Fruit fly (Drosophila melanogaster): ENCODE data around the gene Ptp61F.

The Ptp61F gene

dm6 chr3L:1368201-1368617 is 106.8 kb downstream of the Ptp61F start:
- TF ChIP-seq ewg (GFP tag; optimal IDR thresholded peaks at IDR 0.05) (peak; percentile 40), mirr (GFP tag; optimal IDR thresholded peaks at IDR 0.05) (peak; percentile 31), lab (GFP tag; optimal IDR thresholded peaks at IDR 0.05) (peak; percentile 88), D19B (GFP tag; optimal IDR thresholded peaks at IDR 0.05) (peak; percentile 46), cg (GFP tag; optimal IDR thresholded peaks at IDR 0.05) (no peak), CG14965 (GFP tag; optimal IDR thresholded peaks at IDR 0.05; ENCODE audit: borderline replicate concordance) (peak; percentile 38), da (GFP tag; optimal IDR thresholded peaks at IDR 0.05) (peak; percentile 66), Lpt (GFP tag; optimal IDR thresholded peaks at IDR 0.05) (no peak), CG43689 (GFP tag; IDR thresholded peaks at IDR 0.05) (peak; percentile 53; the same call in 1 of the 2 replicates), kni (GFP tag; optimal IDR thresholded peaks at IDR 0.05) (no peak), p53 (GFP tag; optimal IDR thresholded peaks at IDR 0.05) (no peak), Meics (GFP tag; optimal IDR thresholded peaks at IDR 0.05) (peak; percentile 80), CG9797 (GFP tag; optimal IDR thresholded peaks at IDR 0.05) (no peak), CG10267 (tag; optimal IDR thresholded peaks at IDR 0.05) (peak; percentile 76), hbn (GFP tag; IDR thresholded peaks at IDR 0.05; ENCODE audit: partially characterized antibody) (no peak), CG14050 (GFP tag; IDR thresholded peaks at IDR 0.05) (peak; percentile 78), CG5180 (GFP tag; optimal IDR thresholded peaks at IDR 0.05) (peak; percentile 96), shn (GFP tag; optimal IDR thresholded peaks at IDR 0.05) (peak; percentile 48), NC2β (GFP tag; optimal IDR thresholded peaks at IDR 0.05) (peak; percentile 60), CG34422 (GFP tag; IDR thresholded peaks at IDR 0.05) (peak; percentile 84), cas (GFP tag; IDR thresholded peaks at IDR 0.05) (0 out of 2 replicates have a peak, but pooled peaks have one; percentile 10), B-H1 (GFP tag; IDR thresholded peaks at IDR 0.05) (peak; percentile 78), Xrp1 (GFP tag; IDR thresholded peaks at IDR 0.05) (peak; percentile 96), kah (GFP tag; optimal IDR thresholded peaks at IDR 0.05) (no peak), CG18619 (GFP tag; optimal IDR thresholded peaks at IDR 0.05) (peak; percentile 67), CG2199 (GFP tag; IDR thresholded peaks at IDR 0.05) (peak; percentile 70; the same call in 2 of the 3 replicates), CG7786 (GFP tag; optimal IDR thresholded peaks at IDR 0.05) (peak; percentile 66), CG16813 (GFP tag; IDR thresholded peaks at IDR 0.05; ENCODE audit: partially characterized antibody) (no peak), cad (GFP tag; optimal IDR thresholded peaks at IDR 0.05) (no peak), CG1832 (GFP tag; optimal IDR thresholded peaks at IDR 0.05) (no peak), CG17829 (tag; optimal IDR thresholded peaks at IDR 0.05) (peak; percentile 80), ssp (GFP tag; IDR thresholded peaks at IDR 0.05) (peak; percentile 64), CG6689 (GFP tag; IDR thresholded peaks at IDR 0.05) (peak; percentile 86), CG3065 (GFP tag; optimal IDR thresholded peaks at IDR 0.05) (peak; percentile 21), CG4730 (GFP tag; IDR thresholded peaks at IDR 0.05) (peak; percentile 77), ac (GFP tag; optimal IDR thresholded peaks at IDR 0.05) (peak; percentile 78), Dek (tag; optimal IDR thresholded peaks at IDR 0.05) (peak; percentile 50), HLH54F (GFP tag; optimal IDR thresholded peaks at IDR 0.05) (peak; percentile 69), Taf1 (GFP tag; IDR thresholded peaks at IDR 0.05) (peak; percentile 69), ham (GFP tag; IDR thresholded peaks at IDR 0.05) (peak; percentile 66; the same call in 1 of the 2 replicates), CG18262 (tag; optimal IDR thresholded peaks at IDR 0.05) (peak; percentile 83), insv (GFP tag; optimal IDR thresholded peaks at IDR 0.05) (no peak), lola (GFP tag; optimal IDR thresholded peaks at IDR 0.05) (peak in 1 of 3 experiments; percentile 79), CG9932 (GFP tag; IDR thresholded peaks at IDR 0.05) (peak; percentile 85), Side (GFP tag; optimal IDR thresholded peaks at IDR 0.05) (peak; percentile 64), scrt (GFP tag; optimal IDR thresholded peaks at IDR 0.05) (peak; percentile 63), CG3847 (GFP tag; IDR thresholded peaks at IDR 0.05) (peak; percentile 82), H15 (GFP tag; IDR thresholded peaks at IDR 0.05) (peak; percentile 83), Fer3 (tag; optimal IDR thresholded peaks at IDR 0.05) (peak; percentile 72), Mad (GFP tag; optimal IDR thresholded peaks at IDR 0.05) (peak; percentile 66), CG33557 (GFP tag; optimal IDR thresholded peaks at IDR 0.05) (peak; percentile 15)

Measured in whole organism, embryonic.